Fruit fly (Drosophila melanogaster) whole organism, embryonic: ENCODE results near the gene SdhC.

Experiments used
- BEAF-32 ChIP-seq: fragments of 200-800 bp; sonication (Bioruptor generic); optimal IDR thresholded peaks from 3 replicates; lab custom pipeline; 2017; ENCODE audit warnings: missing biosample characterization, missing genetic modification characterization, mild to moderate bottlenecking, moderate library complexity, missing genetic modification reagents
- CG10543 ChIP-seq: fragments of 200-800 bp; sonication (Bioruptor generic); optimal IDR thresholded peaks from 3 replicates; lab custom pipeline; 2017; ENCODE audit warnings: missing biosample characterization, mild to moderate bottlenecking, missing genetic modification characterization, moderate library complexity
- CG11723 ChIP-seq: fragments of 200-800 bp; sonication (Bioruptor generic); optimal IDR thresholded peaks from 2 replicates; lab custom pipeline; 2017; ENCODE audit warnings: missing biosample characterization, mild to moderate bottlenecking, missing genetic modification characterization
- CG12155 ChIP-seq: fragments of 200-800 bp; sonication (Bioruptor generic); optimal IDR thresholded peaks from 3 replicates; lab custom pipeline; 2016; ENCODE audit warnings: missing biosample characterization, missing genetic modification characterization
- CG14441 ChIP-seq: fragments of 200-800 bp; sonication (Bioruptor generic); IDR thresholded peaks from 2 replicates; pipeline ENCODE4 v1.3.6; 2022; ENCODE audit warnings: missing biosample characterization, missing genetic modification characterization
- CG15011 ChIP-seq: fragments of 200-800 bp; sonication (Bioruptor generic); optimal IDR thresholded peaks from 3 replicates; lab custom pipeline; 2018; ENCODE audit warnings: missing biosample characterization, mild to moderate bottlenecking, missing genetic modification characterization
- CG15514 ChIP-seq: fragments of 200-800 bp; sonication (Bioruptor generic); optimal IDR thresholded peaks from 3 replicates; lab custom pipeline; 2017; ENCODE audit warnings: missing biosample characterization, missing genetic modification characterization, mild to moderate bottlenecking, moderate library complexity, missing genetic modification reagents
- CG15696 ChIP-seq: fragments of 200-800 bp; sonication (Bioruptor generic); optimal IDR thresholded peaks from 2 replicates; lab custom pipeline; 2019; ENCODE audit warnings: missing biosample characterization, mild to moderate bottlenecking, missing genetic modification characterization, moderate library complexity
- CG1603 ChIP-seq: fragments of 200-800 bp; sonication (Bioruptor generic); optimal IDR thresholded peaks from 2 replicates; lab custom pipeline; 2019; ENCODE audit warnings: missing biosample characterization, mild to moderate bottlenecking, missing genetic modification characterization, moderate library complexity
- CG17385 ChIP-seq: fragments of 200-800 bp; sonication (Bioruptor generic); optimal IDR thresholded peaks from 3 replicates; lab custom pipeline; 2018; ENCODE audit warnings: missing biosample characterization, mild to moderate bottlenecking, missing genetic modification characterization
- CG17802 ChIP-seq: fragments of 200-800 bp; sonication (Bioruptor generic); optimal IDR thresholded peaks from 2 replicates; lab custom pipeline; 2018; ENCODE audit warnings: missing biosample characterization, mild to moderate bottlenecking, missing genetic modification characterization, moderate library complexity
- CG2116 ChIP-seq: fragments of 200-800 bp; sonication (Bioruptor generic); optimal IDR thresholded peaks from 3 replicates; lab custom pipeline; 2018; ENCODE audit warnings: missing biosample characterization, mild to moderate bottlenecking, missing genetic modification characterization
- CG31365 ChIP-seq: fragments of 200-800 bp; sonication (Bioruptor generic); optimal IDR thresholded peaks from 2 replicates; lab custom pipeline; 2018; ENCODE audit warnings: missing biosample characterization, mild to moderate bottlenecking, missing genetic modification characterization
- CG31388 ChIP-seq: fragments of 200-800 bp; sonication (Bioruptor generic); optimal IDR thresholded peaks from 2 replicates; lab custom pipeline; 2016; ENCODE audit warnings: missing biosample characterization, missing genetic modification characterization
- CG3163 ChIP-seq: fragments of 200-800 bp; sonication (Bioruptor generic); optimal IDR thresholded peaks from 3 replicates; lab custom pipeline; 2016; ENCODE audit warnings: missing biosample characterization, missing genetic modification characterization
- CG33557 ChIP-seq: fragments of 200-800 bp; sonication (Bioruptor generic); optimal IDR thresholded peaks from 2 replicates; lab custom pipeline; 2019; ENCODE audit warnings: missing biosample characterization, mild to moderate bottlenecking, missing genetic modification characterization, moderate library complexity
- CG34422 ChIP-seq: fragments of 200-800 bp; sonication (Bioruptor generic); IDR thresholded peaks from 3 replicates; pipeline ENCODE4 v1.3.6; 2022; ENCODE audit warnings: missing biosample characterization, missing genetic modification characterization
- CG4360 ChIP-seq: fragments of 200-800 bp; sonication (Bioruptor generic); IDR thresholded peaks from 2 replicates; pipeline ENCODE4 v1.3.6; 2022; ENCODE audit warnings: missing biosample characterization, missing genetic modification characterization
- CG6175 ChIP-seq: fragments of 200-800 bp; sonication (Bioruptor generic); IDR thresholded peaks from 3 replicates; pipeline ENCODE4 v1.3.6; 2022; ENCODE audit warnings: missing biosample characterization, missing genetic modification characterization
- CG6689 ChIP-seq: fragments of 200-800 bp; sonication (Bioruptor generic); IDR thresholded peaks from 2 replicates; pipeline ENCODE4 v1.3.6; 2022; ENCODE audit warnings: missing biosample characterization, missing genetic modification characterization
- CG7556 ChIP-seq: fragments of 200-800 bp; sonication (Bioruptor generic); optimal IDR thresholded peaks from 2 replicates; lab custom pipeline; 2017; ENCODE audit warnings: missing biosample characterization, mild to moderate bottlenecking, missing genetic modification characterization
- CG7786 ChIP-seq: fragments of 200-800 bp; sonication (Bioruptor generic); optimal IDR thresholded peaks from 2 replicates; lab custom pipeline; 2016; ENCODE audit warnings: missing biosample characterization, missing genetic modification characterization
- CG9727 ChIP-seq: fragments of 200-800 bp; sonication (Bioruptor generic); optimal IDR thresholded peaks from 3 replicates; lab custom pipeline; 2017; ENCODE audit warnings: missing biosample characterization, mild to moderate bottlenecking, missing genetic modification characterization
- CoRest ChIP-seq: fragments of 200-800 bp; sonication (Bioruptor generic); optimal IDR thresholded peaks from 3 replicates; lab custom pipeline; 2018; ENCODE audit warnings: missing biosample characterization, mild to moderate bottlenecking, missing genetic modification characterization, moderate library complexity
- D ChIP-seq, 2 experiments: fragments of 200-800 bp in 1 of 2; fragments of >200 bp in 1 of 2; sonication (Bioruptor generic) in 1 of 2; optimal IDR thresholded peaks; 2 replicates in 1 of 2; 3 replicates in 1 of 2; lab custom pipeline; 2017; ENCODE audit warnings: mild to moderate bottlenecking in 1 of 2, missing biosample characterization in 1 of 2, missing genetic modification characterization in 1 of 2, missing genetic modification reagents in 1 of 2
- D19B ChIP-seq: fragments of 200-800 bp; sonication (Bioruptor generic); optimal IDR thresholded peaks from 2 replicates; lab custom pipeline; 2017; ENCODE audit warnings: missing biosample characterization, mild to moderate bottlenecking, missing genetic modification characterization
- Dfd ChIP-seq, 2 experiments: fragments of >200 bp; optimal IDR thresholded peaks; 2 replicates each; lab custom pipeline; 2017; ENCODE audit warnings: missing biosample characterization in 2 of 2, missing genetic modification characterization in 2 of 2
- H2.0 ChIP-seq: fragments of 200-800 bp; sonication (Bioruptor generic); IDR thresholded peaks from 2 replicates; pipeline ENCODE4 v1.3.6; 2022; ENCODE audit warnings: missing biosample characterization, missing genetic modification characterization
- HLH3B ChIP-seq: fragments of 200-800 bp; sonication (Bioruptor generic); IDR thresholded peaks from 2 replicates; pipeline ENCODE4 v1.3.6; 2022; ENCODE audit warnings: missing biosample characterization, missing genetic modification characterization
- MBD-R2 ChIP-seq: fragments of 200-800 bp; sonication (Bioruptor generic); IDR thresholded peaks from 2 replicates; pipeline ENCODE4 v1.3.6; 2022; ENCODE audit warnings: missing biosample characterization, missing genetic modification characterization
- MTF-1 ChIP-seq: fragments of 200-800 bp; sonication (Bioruptor generic); optimal IDR thresholded peaks from 2 replicates; lab custom pipeline; 2018; ENCODE audit warnings: missing biosample characterization, mild to moderate bottlenecking, missing genetic modification characterization, borderline replicate concordance
- NC2α ChIP-seq: fragments of 200-800 bp; sonication (Bioruptor generic); optimal IDR thresholded peaks from 2 replicates; lab custom pipeline; 2016; ENCODE audit warnings: missing biosample characterization, missing genetic modification characterization
- NC2β ChIP-seq: fragments of 200-800 bp; sonication (Bioruptor generic); optimal IDR thresholded peaks from 2 replicates; lab custom pipeline; 2016; ENCODE audit warnings: missing biosample characterization, missing genetic modification characterization
- abd-A ChIP-seq: fragments of 200-800 bp; sonication (Bioruptor generic); optimal IDR thresholded peaks from 3 replicates; lab custom pipeline; 2019; ENCODE audit warnings: missing biosample characterization, mild to moderate bottlenecking, missing genetic modification characterization, moderate library complexity
- ato ChIP-seq: fragments of 200-800 bp; sonication (Bioruptor generic); IDR thresholded peaks from 2 replicates; pipeline ENCODE4 v1.3.6; 2022; ENCODE audit warnings: missing biosample characterization, missing genetic modification characterization; ENCODE audit not compliant: partially characterized antibody
- cad ChIP-seq: fragments of >200 bp; optimal IDR thresholded peaks from 2 replicates; lab custom pipeline; 2017; ENCODE audit warnings: missing biosample characterization, missing genetic modification characterization
- dmrt99B ChIP-seq: fragments of 200-800 bp; sonication (Bioruptor generic); optimal IDR thresholded peaks from 2 replicates; lab custom pipeline; 2018; ENCODE audit warnings: missing biosample characterization, mild to moderate bottlenecking, missing genetic modification characterization, moderate library complexity
- emc ChIP-seq: fragments of 200-800 bp; sonication (Bioruptor generic); optimal IDR thresholded peaks from 2 replicates; lab custom pipeline; 2016; ENCODE audit warnings: missing biosample characterization, missing genetic modification characterization
- esg ChIP-seq: fragments of 200-800 bp; sonication (Bioruptor generic); conservative IDR thresholded peaks from 2 replicates; pipeline ENCODE4 v1.3.6; 2022; ENCODE audit warnings: missing biosample characterization, missing genetic modification characterization
- fd96Cb ChIP-seq: fragments of 200-800 bp; sonication (Bioruptor generic); optimal IDR thresholded peaks from 2 replicates; lab custom pipeline; 2018; ENCODE audit warnings: missing biosample characterization, mild to moderate bottlenecking, missing genetic modification characterization, moderate library complexity
- gem ChIP-seq: fragments of 200-800 bp; sonication (Bioruptor generic); optimal IDR thresholded peaks from 2 replicates; lab custom pipeline; 2019; ENCODE audit warnings: missing biosample characterization, mild to moderate bottlenecking, missing genetic modification characterization, moderate library complexity
- grn ChIP-seq: fragments of 200-800 bp; sonication (Bioruptor generic); optimal IDR thresholded peaks from 3 replicates; lab custom pipeline; 2017; ENCODE audit warnings: missing biosample characterization, missing genetic modification characterization
- hkb ChIP-seq, 2 experiments: fragments of 200-800 bp in 1 of 2; fragments of >200 bp in 1 of 2; sonication (Bioruptor generic) in 1 of 2; IDR thresholded peaks in 1 of 2; optimal IDR thresholded peaks in 1 of 2; 2 replicates each; pipeline versions ENCODE4 v1.3.6 to Lab custom; 2017 to 2022; ENCODE audit warnings: missing biosample characterization in 1 of 2, missing genetic modification characterization in 1 of 2
- kah ChIP-seq: fragments of 200-800 bp; sonication (Bioruptor generic); optimal IDR thresholded peaks from 2 replicates; lab custom pipeline; 2018; ENCODE audit warnings: missing biosample characterization, mild to moderate bottlenecking, missing genetic modification characterization
- maf-S ChIP-seq: fragments of 200-800 bp; sonication (Bioruptor generic); optimal IDR thresholded peaks from 2 replicates; lab custom pipeline; 2016; ENCODE audit warnings: missing biosample characterization, missing genetic modification characterization
- ranshi ChIP-seq: fragments of 200-800 bp; sonication (Bioruptor generic); IDR thresholded peaks from 2 replicates; pipeline ENCODE4 v1.3.6; 2022; ENCODE audit warnings: missing biosample characterization, missing genetic modification characterization
- seq ChIP-seq: fragments of 200-800 bp; sonication (Bioruptor generic); IDR thresholded peaks from 2 replicates; pipeline ENCODE4 v1.3.6; 2022; ENCODE audit warnings: missing biosample characterization, missing genetic modification characterization
- sisA ChIP-seq: fragments of 200-800 bp; sonication (Bioruptor generic); IDR thresholded peaks from 2 replicates; pipeline ENCODE4 v1.3.6; 2022; ENCODE audit warnings: missing biosample characterization, missing genetic modification characterization
- sob ChIP-seq: fragments of 200-800 bp; sonication (Bioruptor generic); IDR thresholded peaks from 2 replicates; pipeline ENCODE4 v1.3.6; 2022; ENCODE audit warnings: missing biosample characterization, missing genetic modification characterization
- ttk ChIP-seq: fragments of 200-800 bp; sonication (Bioruptor generic); IDR thresholded peaks from 2 replicates; pipeline ENCODE4 v2.1.2; 2022; ENCODE audit warnings: missing biosample characterization, missing genetic modification characterization

SdhC gene

dm6 chr3R:11226496-11226895 lies 16.8 kb upstream of the SdhC start, which contains the start of gene CG17726 (continued):
- TF ChIP-seq CoRest (tag; lab: Kevin White, UChicago) (peak; percentile 99), MBD-R2 (GFP tag; lab: Robert Waterston, UW) (peak; percentile 99), grn (GFP tag; lab: Kevin White, UChicago) (peak; percentile 70), Dfd (GFP tag; optimal IDR thresholded peaks at IDR 0.05; lab: Kevin White, UChicago) (no peak), CG6689 (GFP tag; lab: Robert Waterston, UW) (peak; percentile 99), NC2α (GFP tag; lab: Kevin White, UChicago) (peak; percentile 77), CG3163 (GFP tag; lab: Kevin White, UChicago) (peak; percentile 63), CG12155 (peak; percentile 95), CG10543 (peak; percentile 85), D19B (GFP tag; lab: Kevin White, UChicago) (peak; percentile 99), HLH3B (GFP tag; lab: Robert Waterston, UW) (peak; percentile 99), CG17385 (GFP tag; lab: Kevin White, UChicago) (peak; percentile 96), CG34422 (GFP tag; lab: Robert Waterston, UW) (peak; percentile 98), NC2β (peak; percentile 76), CG15011 (no peak), dmrt99B (tag; lab: Kevin White, UChicago) (peak; percentile 97), esg (peak; percentile 98), CG33557 (peak; percentile 97), CG14441 (peak; percentile 97), CG15514 (GFP tag; lab: Kevin White, UChicago) (peak; percentile 86), CG7556 (GFP tag; lab: Kevin White, UChicago) (peak; percentile 96), CG11723 (GFP tag; lab: Kevin White, UChicago) (peak; percentile 87), sisA (GFP tag; lab: Robert Waterston, UW) (peak; percentile 97), CG15696 (tag; lab: Kevin White, UChicago) (peak; percentile 96), CG31388 (GFP tag; lab: Kevin White, UChicago) (peak; percentile 97), CG1603 (tag; lab: Kevin White, UChicago) (peak; percentile 91), H2.0 (GFP tag; lab: Robert Waterston, UW) (peak; percentile 98), kah (GFP tag; lab: Kevin White, UChicago) (peak; percentile 85), ranshi (GFP tag; lab: Robert Waterston, UW) (peak; percentile 98), ato (no peak), D (optimal IDR thresholded peaks at IDR 0.05; lab: Kevin White, UChicago) (no peak), D (GFP tag; optimal IDR thresholded peaks at IDR 0.05; lab: Kevin White, UChicago) (peak; percentile 89), CG2116 (peak; percentile 86), seq (GFP tag; lab: Robert Waterston, UW) (peak; percentile 97), emc (GFP tag; lab: Kevin White, UChicago) (peak; percentile 54), CG6175 (GFP tag; lab: Robert Waterston, UW) (peak; percentile 87), cad (GFP tag; lab: Kevin White, UChicago) (no peak), MTF-1 (GFP tag; lab: Kevin White, UChicago) (peak; percentile 92), ttk (peak; percentile 98), CG31365 (peak; percentile 81), maf-S (GFP tag; lab: Kevin White, UChicago) (peak; percentile 81), CG9727 (peak; percentile 97), BEAF-32 (peak; percentile 16), fd96Cb (tag; lab: Kevin White, UChicago) (peak; percentile 97), sob (GFP tag; lab: Robert Waterston, UW) (peak; percentile 97), abd-A (tag; lab: Kevin White, UChicago) (no peak), gem (tag; lab: Kevin White, UChicago) (peak; percentile 99), CG17802 (tag; lab: Kevin White, UChicago) (peak; percentile 69), hkb (optimal IDR thresholded peaks at IDR 0.05; lab: Kevin White, UChicago) (no peak), hkb (GFP tag; IDR thresholded peaks at IDR 0.05; lab: Robert Waterston, UW) (peak; percentile 98), CG4360 (GFP tag; lab: Robert Waterston, UW) (peak; percentile 82), CG7786 (GFP tag; lab: Kevin White, UChicago) (peak; percentile 87)
